Worm (Caenorhabditis elegans) whole organism, mixed stage, embryonic: ENCODE data around the gene flp-21.

Source experiments
- blmp-1 ChIP-seq: fragments of 150-350 bp; optimal IDR thresholded peaks from 2 replicates; lab custom pipeline; 2014; ENCODE audit warnings: missing biosample characterization, missing genetic modification characterization
- elt-3 ChIP-seq: fragments of 150-350 bp; optimal IDR thresholded peaks from 2 replicates; lab custom pipeline; 2014; ENCODE audit warnings: missing biosample characterization, missing genetic modification characterization
- lin-13 ChIP-seq: fragments of 150-350 bp; optimal IDR thresholded peaks from 2 replicates; lab custom pipeline; 2014; ENCODE audit warnings: missing biosample characterization, missing genetic modification characterization
- lsy-2 ChIP-seq: fragments of 150-350 bp; optimal IDR thresholded peaks from 2 replicates; lab custom pipeline; 2014; ENCODE audit warnings: missing biosample characterization, missing genetic modification characterization
- nhr-12 ChIP-seq: fragments of 150-350 bp; optimal IDR thresholded peaks from 2 replicates; lab custom pipeline; 2014; ENCODE audit warnings: missing biosample characterization, missing genetic modification characterization
- nhr-237 ChIP-seq: fragments of 150-350 bp; optimal IDR thresholded peaks from 2 replicates; lab custom pipeline; 2014; ENCODE audit warnings: missing biosample characterization, missing genetic modification characterization
- nhr-76 ChIP-seq: sonication (generic microtip); optimal IDR thresholded peaks from 2 replicates; lab custom pipeline; 2017; ENCODE audit warnings: missing biosample characterization, missing genetic modification characterization
- sem-2 ChIP-seq: fragments of 200-800 bp; sonication (Bioruptor generic); optimal IDR thresholded peaks from 2 replicates; lab custom pipeline; 2018; ENCODE audit warnings: mild to moderate bottlenecking, missing genetic modification characterization, missing compliant biosample characterization
- snpc-4 ChIP-seq: fragments of 150-350 bp; optimal IDR thresholded peaks from 2 replicates; lab custom pipeline; 2014; ENCODE audit warnings: missing biosample characterization, missing genetic modification characterization
- unc-39 ChIP-seq: fragments of 150-350 bp; optimal IDR thresholded peaks from 2 replicates; lab custom pipeline; 2014; ENCODE audit warnings: missing biosample characterization, missing genetic modification characterization
- ztf-11 ChIP-seq: fragments of 150-350 bp; optimal IDR thresholded peaks from 2 replicates; lab custom pipeline; 2014; ENCODE audit warnings: missing biosample characterization, missing genetic modification characterization

DNA sequence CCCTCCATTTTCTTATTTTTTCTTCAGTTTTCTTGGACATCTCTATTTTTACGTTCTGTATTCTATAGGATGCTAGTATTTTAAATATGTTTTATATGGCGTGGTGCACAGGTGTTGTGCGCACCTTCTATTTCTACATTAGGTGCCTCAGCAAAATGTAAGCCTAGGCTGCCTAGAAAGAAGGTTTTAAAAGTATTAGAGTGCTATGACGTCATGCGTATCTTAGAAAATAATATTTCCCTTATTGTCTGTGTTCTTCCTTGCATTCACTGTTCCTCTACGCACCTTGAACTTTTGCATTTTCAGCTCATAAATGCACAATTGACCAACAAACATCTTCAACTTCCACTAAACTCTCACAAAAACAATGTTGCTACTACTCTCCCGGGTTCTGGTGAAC lies 22.2 kb upstream of the flp-21 start, which contains the start of gene frpr-3:
- no peak for TF ChIP-seq lin-13 (tag; lab: Kevin White, UChicago)
- TF ChIP-seq nhr-237 = no peak
- TF ChIP-seq ztf-11 = no peak
- TF ChIP-seq lsy-2 = no peak
- no peak for TF ChIP-seq blmp-1 (tag; lab: Kevin White, UChicago)
- no peak for TF ChIP-seq unc-39 (tag; lab: Kevin White, UChicago)
- no peak for TF ChIP-seq elt-3 (tag; lab: Kevin White, UChicago)
- TF ChIP-seq snpc-4 (tag; lab: Kevin White, UChicago) = no peak
- no peak for TF ChIP-seq nhr-12 (tag; lab: Kevin White, UChicago)
- TF ChIP-seq sem-2 = no peak
- no peak for TF ChIP-seq nhr-76 (tag; lab: Kevin White, UChicago)
